Fruit fly (Drosophila melanogaster) whole organism, embryonic: ENCODE measurements around the gene LSm7.

Source experiments
- Adf1 ChIP-seq: fragments of 200-800 bp; sonication (Bioruptor generic); IDR thresholded peaks from 2 replicates; pipeline ENCODE4 v1.3.6; 2022; ENCODE audit warnings: missing biosample characterization, missing genetic modification characterization
- CG10274 ChIP-seq: fragments of 200-800 bp; sonication (Bioruptor generic); optimal IDR thresholded peaks from 3 replicates; lab custom pipeline; 2017; ENCODE audit warnings: missing biosample characterization, mild to moderate bottlenecking, missing genetic modification characterization
- CG10462 ChIP-seq: fragments of 200-800 bp; sonication (Bioruptor generic); optimal IDR thresholded peaks from 2 replicates; lab custom pipeline; 2016; ENCODE audit warnings: missing biosample characterization, missing genetic modification characterization
- CG10979 ChIP-seq: fragments of 200-800 bp; sonication (Bioruptor generic); optimal IDR thresholded peaks from 2 replicates; lab custom pipeline; 2018; ENCODE audit warnings: missing biosample characterization, mild to moderate bottlenecking, missing genetic modification characterization, moderate library complexity
- CG11085 ChIP-seq: fragments of 200-800 bp; sonication (Bioruptor generic); IDR thresholded peaks from 2 replicates; pipeline ENCODE4 v1.3.6; 2022; ENCODE audit warnings: missing biosample characterization, missing genetic modification characterization
- CG12104 ChIP-seq: fragments of 200-800 bp; sonication (Bioruptor generic); optimal IDR thresholded peaks from 3 replicates; lab custom pipeline; 2016; ENCODE audit warnings: missing biosample characterization, missing genetic modification characterization
- CG15601 ChIP-seq: fragments of 200-800 bp; sonication (Bioruptor generic); optimal IDR thresholded peaks from 3 replicates; lab custom pipeline; 2019; ENCODE audit warnings: missing biosample characterization, mild to moderate bottlenecking, missing genetic modification characterization, moderate library complexity
- CG16779 ChIP-seq: fragments of 200-800 bp; sonication (Bioruptor generic); IDR thresholded peaks from 2 replicates; pipeline ENCODE4 v1.3.6; 2022; ENCODE audit warnings: missing biosample characterization, missing genetic modification characterization
- CG17361 ChIP-seq: fragments of 200-800 bp; sonication (Bioruptor generic); IDR thresholded peaks from 3 replicates; pipeline ENCODE4 v1.3.6; 2022; ENCODE audit warnings: missing biosample characterization, missing genetic modification characterization
- CG17385 ChIP-seq: fragments of 200-800 bp; sonication (Bioruptor generic); optimal IDR thresholded peaks from 3 replicates; lab custom pipeline; 2018; ENCODE audit warnings: missing biosample characterization, mild to moderate bottlenecking, missing genetic modification characterization
- CG2202 ChIP-seq: fragments of 200-800 bp; sonication (Bioruptor generic); optimal IDR thresholded peaks from 2 replicates; lab custom pipeline; 2018; ENCODE audit warnings: missing biosample characterization, mild to moderate bottlenecking, missing genetic modification characterization
- CG2678 ChIP-seq: fragments of 200-800 bp; sonication (Bioruptor generic); optimal IDR thresholded peaks from 3 replicates; lab custom pipeline; 2019; ENCODE audit warnings: missing biosample characterization, mild to moderate bottlenecking, missing genetic modification characterization, moderate library complexity
- CG2889 ChIP-seq: fragments of 200-800 bp; sonication (Bioruptor generic); IDR thresholded peaks from 3 replicates; pipeline ENCODE4 v1.3.6; 2022; ENCODE audit warnings: missing biosample characterization, missing genetic modification characterization
- CG30431 ChIP-seq: fragments of 200-800 bp; sonication (Bioruptor generic); optimal IDR thresholded peaks from 2 replicates; lab custom pipeline; 2017; ENCODE audit warnings: missing biosample characterization, missing genetic modification characterization
- CG34224 ChIP-seq: fragments of 200-800 bp; sonication (Bioruptor generic); IDR thresholded peaks from 3 replicates; pipeline ENCODE4 v1.3.6; 2022; ENCODE audit warnings: missing biosample characterization, missing genetic modification characterization; ENCODE audit not compliant: partially characterized antibody
- CG34422 ChIP-seq: fragments of 200-800 bp; sonication (Bioruptor generic); IDR thresholded peaks from 3 replicates; pipeline ENCODE4 v1.3.6; 2022; ENCODE audit warnings: missing biosample characterization, missing genetic modification characterization
- CG3838 ChIP-seq: fragments of 200-800 bp; sonication (Bioruptor generic); optimal IDR thresholded peaks from 3 replicates; lab custom pipeline; 2016; ENCODE audit warnings: missing biosample characterization, missing genetic modification characterization
- CG4282 ChIP-seq: fragments of 200-800 bp; sonication (Bioruptor generic); optimal IDR thresholded peaks from 2 replicates; lab custom pipeline; 2016; ENCODE audit warnings: missing biosample characterization, missing genetic modification characterization
- CG6683 ChIP-seq: fragments of 200-800 bp; sonication (Bioruptor generic); optimal IDR thresholded peaks from 2 replicates; lab custom pipeline; 2017; ENCODE audit warnings: missing biosample characterization, mild to moderate bottlenecking, missing genetic modification characterization, missing genetic modification reagents
- CG8290 ChIP-seq, 3 experiments: fragments of 200-800 bp; sonication (Bioruptor generic); optimal IDR thresholded peaks; 2 replicates each; lab custom pipeline; 2016 to 2019; ENCODE audit warnings: missing biosample characterization in 3 of 3, missing genetic modification characterization in 3 of 3, mild to moderate bottlenecking in 2 of 3, moderate library complexity in 1 of 3
- CG9609 ChIP-seq: fragments of 200-800 bp; sonication (Bioruptor generic); optimal IDR thresholded peaks from 3 replicates; lab custom pipeline; 2016; ENCODE audit warnings: missing biosample characterization, missing genetic modification characterization
- Dbx ChIP-seq: fragments of 200-800 bp; sonication (Bioruptor generic); IDR thresholded peaks from 3 replicates; pipeline ENCODE4 v1.3.6; 2022; ENCODE audit warnings: missing biosample characterization, missing genetic modification characterization
- Dek ChIP-seq: fragments of 200-800 bp; sonication (Bioruptor generic); optimal IDR thresholded peaks from 3 replicates; lab custom pipeline; 2019; ENCODE audit warnings: missing biosample characterization, mild to moderate bottlenecking, missing genetic modification characterization, moderate library complexity
- Doc2 ChIP-seq: fragments of 200-800 bp; sonication (Bioruptor generic); IDR thresholded peaks from 2 replicates; pipeline ENCODE4 v1.3.6; 2022; ENCODE audit warnings: missing biosample characterization, missing genetic modification characterization
- E2f2 ChIP-seq: fragments of 200-800 bp; sonication (Bioruptor generic); IDR thresholded peaks from 2 replicates; pipeline ENCODE4 v1.3.6; 2022; ENCODE audit warnings: missing biosample characterization, missing genetic modification characterization
- Gug ChIP-seq: fragments of 200-800 bp; sonication (Bioruptor generic); IDR thresholded peaks from 4 replicates; pipeline ENCODE4 v1.3.6; 2022; ENCODE audit warnings: missing biosample characterization, missing genetic modification characterization
- H15 ChIP-seq: fragments of 200-800 bp; sonication (Bioruptor generic); IDR thresholded peaks from 3 replicates; pipeline ENCODE4 v1.3.6; 2022; ENCODE audit warnings: missing biosample characterization, missing genetic modification characterization
- MTF-1 ChIP-seq: fragments of 200-800 bp; sonication (Bioruptor generic); optimal IDR thresholded peaks from 2 replicates; lab custom pipeline; 2018; ENCODE audit warnings: missing biosample characterization, mild to moderate bottlenecking, missing genetic modification characterization, borderline replicate concordance
- Oli ChIP-seq: fragments of 200-800 bp; sonication (Bioruptor generic); optimal IDR thresholded peaks from 2 replicates; lab custom pipeline; 2018; ENCODE audit warnings: missing biosample characterization, mild to moderate bottlenecking, missing genetic modification characterization, moderate library complexity
- Six4 ChIP-seq: fragments of 200-800 bp; sonication (Bioruptor generic); optimal IDR thresholded peaks from 2 replicates; lab custom pipeline; 2016; ENCODE audit warnings: missing biosample characterization, missing genetic modification characterization
- Sox102F ChIP-seq: fragments of 200-800 bp; sonication (Bioruptor generic); optimal IDR thresholded peaks from 2 replicates; lab custom pipeline; 2018; ENCODE audit warnings: missing biosample characterization, mild to moderate bottlenecking, missing genetic modification characterization, moderate library complexity
- ab ChIP-seq: fragments of 200-800 bp; sonication (Bioruptor generic); optimal IDR thresholded peaks from 2 replicates; lab custom pipeline; 2016; ENCODE audit warnings: missing biosample characterization, missing genetic modification characterization
- ara ChIP-seq: fragments of 200-800 bp; sonication (Bioruptor generic); IDR thresholded peaks from 2 replicates; pipeline ENCODE4 v1.3.6; 2022; ENCODE audit warnings: missing biosample characterization, missing genetic modification characterization
- bowl ChIP-seq: fragments of 200-800 bp; sonication (Bioruptor generic); IDR thresholded peaks from 2 replicates; pipeline ENCODE4 v1.3.6; 2022; ENCODE audit warnings: missing biosample characterization, missing genetic modification characterization
- cad ChIP-seq: fragments of >200 bp; optimal IDR thresholded peaks from 2 replicates; lab custom pipeline; 2017; ENCODE audit warnings: missing biosample characterization, missing genetic modification characterization
- cg ChIP-seq: fragments of 200-800 bp; sonication (Bioruptor generic); optimal IDR thresholded peaks from 3 replicates; lab custom pipeline; 2019; ENCODE audit warnings: missing biosample characterization, mild to moderate bottlenecking, missing genetic modification characterization, moderate library complexity
- chn ChIP-seq: fragments of 200-800 bp; sonication (Bioruptor generic); optimal IDR thresholded peaks from 2 replicates; lab custom pipeline; 2016; ENCODE audit warnings: missing biosample characterization, missing genetic modification characterization
- dmrt99B ChIP-seq: fragments of 200-800 bp; sonication (Bioruptor generic); optimal IDR thresholded peaks from 2 replicates; lab custom pipeline; 2018; ENCODE audit warnings: missing biosample characterization, mild to moderate bottlenecking, missing genetic modification characterization, moderate library complexity
- ems ChIP-seq: fragments of 200-800 bp; sonication (Bioruptor generic); optimal IDR thresholded peaks from 3 replicates; lab custom pipeline; 2016; ENCODE audit warnings: missing biosample characterization, missing genetic modification characterization
- fd3F ChIP-seq: fragments of 200-800 bp; sonication (Bioruptor generic); optimal IDR thresholded peaks from 2 replicates; lab custom pipeline; 2018; ENCODE audit warnings: missing biosample characterization, mild to moderate bottlenecking, missing genetic modification characterization, moderate library complexity
- ftz-f1 ChIP-seq: fragments of 200-800 bp; sonication (Bioruptor generic); optimal IDR thresholded peaks from 2 replicates; lab custom pipeline; 2016; ENCODE audit warnings: missing biosample characterization, missing genetic modification characterization
- lab ChIP-seq: fragments of 200-800 bp; sonication (Bioruptor generic); optimal IDR thresholded peaks from 3 replicates; lab custom pipeline; 2017; ENCODE audit warnings: missing biosample characterization, missing genetic modification characterization, mild to moderate bottlenecking, moderate library complexity, missing genetic modification reagents
- pb ChIP-seq: fragments of 200-800 bp; sonication (Bioruptor generic); optimal IDR thresholded peaks from 3 replicates; lab custom pipeline; 2016; ENCODE audit warnings: missing biosample characterization, missing genetic modification characterization
- pfk ChIP-seq: fragments of 200-800 bp; sonication (Bioruptor generic); optimal IDR thresholded peaks from 2 replicates; lab custom pipeline; 2018; ENCODE audit warnings: missing biosample characterization, mild to moderate bottlenecking, missing genetic modification characterization, moderate library complexity
- slbo ChIP-seq: fragments of 200-800 bp; sonication (Bioruptor generic); IDR thresholded peaks from 2 replicates; pipeline ENCODE4 v1.3.6; 2022; ENCODE audit warnings: missing biosample characterization, missing genetic modification characterization
- sqz ChIP-seq: fragments of 200-800 bp; sonication (Bioruptor generic); optimal IDR thresholded peaks from 3 replicates; lab custom pipeline; 2018; ENCODE audit warnings: missing biosample characterization, mild to moderate bottlenecking, missing genetic modification characterization
- trh ChIP-seq: fragments of 200-800 bp; sonication (Bioruptor generic); optimal IDR thresholded peaks from 2 replicates; lab custom pipeline; 2016; ENCODE audit warnings: missing biosample characterization, missing genetic modification characterization
- ttk ChIP-seq: fragments of 200-800 bp; sonication (Bioruptor generic); IDR thresholded peaks from 2 replicates; pipeline ENCODE4 v2.1.2; 2022; ENCODE audit warnings: missing biosample characterization, missing genetic modification characterization
- vfl ChIP-seq: fragments of 200-800 bp; sonication (Bioruptor generic); optimal IDR thresholded peaks from 2 replicates; lab custom pipeline; 2016; ENCODE audit warnings: missing biosample characterization, missing genetic modification characterization
- zen ChIP-seq: fragments of 200-800 bp; sonication (Bioruptor generic); optimal IDR thresholded peaks from 3 replicates; lab custom pipeline; 2018; ENCODE audit warnings: missing biosample characterization, mild to moderate bottlenecking, missing genetic modification characterization, moderate library complexity
- zfh1 ChIP-seq: fragments of 200-800 bp; sonication (Bioruptor generic); IDR thresholded peaks from 3 replicates; pipeline ENCODE4 v1.3.6; 2022; ENCODE audit warnings: missing biosample characterization, missing genetic modification characterization

Gene LSm7

DNA sequence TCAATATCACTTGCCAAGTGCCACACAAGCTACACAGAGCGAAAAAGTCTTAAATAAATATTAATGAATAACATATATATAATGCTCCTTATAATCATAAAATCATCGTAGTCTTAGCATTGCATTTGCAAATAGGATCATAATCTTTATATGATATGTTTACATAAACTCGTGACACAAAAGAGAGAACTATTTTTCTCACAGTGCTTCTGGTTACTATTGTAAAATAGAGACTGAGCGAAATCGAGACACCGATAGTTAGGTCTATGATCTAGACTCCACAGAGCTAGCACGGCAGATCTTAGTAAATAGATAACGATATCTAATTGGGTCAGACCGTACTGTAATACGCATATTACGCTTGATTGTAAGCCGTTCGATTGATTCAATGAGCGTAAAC lies 33.2 kb downstream of the LSm7 start (continued):
- TF ChIP-seq CG34422 = no peak
- no peak for TF ChIP-seq MTF-1
- TF ChIP-seq Gug (GFP tag; lab: Robert Waterston, UW) = no peak
- TF ChIP-seq CG3838 (GFP tag; lab: Kevin White, UChicago) = no peak
- TF ChIP-seq CG17385 (GFP tag; lab: Kevin White, UChicago) = peak; percentile 77
- TF ChIP-seq lab (GFP tag; lab: Kevin White, UChicago) = no peak
- TF ChIP-seq pfk (GFP tag; lab: Kevin White, UChicago) = no peak
- peak; percentile 80 for TF ChIP-seq zfh1 (GFP tag; lab: Robert Waterston, UW)
- TF ChIP-seq CG10274 (GFP tag; lab: Kevin White, UChicago) = no peak
- no peak for TF ChIP-seq H15 (GFP tag; lab: Robert Waterston, UW)
- TF ChIP-seq slbo (GFP tag; lab: Robert Waterston, UW) = peak; percentile 84
- no peak for TF ChIP-seq cg (GFP tag; lab: Kevin White, UChicago)
- no peak for TF ChIP-seq ab (GFP tag; lab: Kevin White, UChicago)
- no peak for TF ChIP-seq Six4 (GFP tag; lab: Kevin White, UChicago)
- peak; percentile 50 for TF ChIP-seq CG10979 (tag; lab: Kevin White, UChicago)
- TF ChIP-seq CG8290 (GFP tag; optimal IDR thresholded peaks at IDR 0.05; lab: Kevin White, UChicago) = peak; percentile 15
- peak in 1 of 2 experiments; percentile 52 for TF ChIP-seq CG8290 (tag; optimal IDR thresholded peaks at IDR 0.05; lab: Kevin White, UChicago)
- no peak for TF ChIP-seq CG4282
- no peak for TF ChIP-seq cad (GFP tag; lab: Kevin White, UChicago)
- peak; percentile 51 for TF ChIP-seq fd3F (GFP tag; lab: Kevin White, UChicago)
- peak; percentile 38 for TF ChIP-seq CG30431 (GFP tag; lab: Kevin White, UChicago)
- TF ChIP-seq zen (tag; lab: Kevin White, UChicago) = no peak
- peak; percentile 18 for TF ChIP-seq chn
- no peak for TF ChIP-seq CG2678 (tag; lab: Kevin White, UChicago)
- no peak for TF ChIP-seq pb
- TF ChIP-seq E2f2 = peak; percentile 58; the same call in 1 of the 2 replicates
- no peak for TF ChIP-seq CG16779
- TF ChIP-seq Sox102F = peak; percentile 82
- TF ChIP-seq CG15601 (tag; lab: Kevin White, UChicago) = peak; percentile 39
- peak; percentile 67 for TF ChIP-seq dmrt99B (tag; lab: Kevin White, UChicago)
- TF ChIP-seq trh (GFP tag; lab: Kevin White, UChicago) = peak; percentile 9
- TF ChIP-seq CG12104 (GFP tag; lab: Kevin White, UChicago) = peak; percentile 58
- TF ChIP-seq Adf1 (GFP tag; lab: Robert Waterston, UW) = peak; percentile 42; the same call in 1 of the 2 replicates
- 0 out of 3 replicates have a peak, but pooled peaks have one; percentile 54 for TF ChIP-seq CG2889 (GFP tag; lab: Robert Waterston, UW)
- TF ChIP-seq Dbx = peak; percentile 47; the same call in 1 of the 3 replicates
- no peak for TF ChIP-seq CG2202 (tag; lab: Kevin White, UChicago)
- TF ChIP-seq ems = peak; percentile 34
- peak; percentile 4 for TF ChIP-seq CG10462
- TF ChIP-seq CG9609 = no peak
- no peak for TF ChIP-seq CG34224 (GFP tag; lab: Robert Waterston, UW)
- peak; percentile 79 for TF ChIP-seq Oli
- no peak for TF ChIP-seq CG17361 (GFP tag; lab: Robert Waterston, UW)
- TF ChIP-seq Dek (tag; lab: Kevin White, UChicago) = peak; percentile 65
- no peak for TF ChIP-seq vfl (GFP tag; lab: Kevin White, UChicago)
- TF ChIP-seq CG11085 (GFP tag; lab: Robert Waterston, UW) = no peak
- TF ChIP-seq ftz-f1 = no peak
- TF ChIP-seq sqz (GFP tag; lab: Kevin White, UChicago) = no peak
- TF ChIP-seq ttk (GFP tag; lab: Robert Waterston, UW) = peak; percentile 83
- TF ChIP-seq Doc2 (GFP tag; lab: Robert Waterston, UW) = no peak
- peak; percentile 76; the same call in 1 of the 2 replicates for TF ChIP-seq bowl (GFP tag; lab: Robert Waterston, UW)
- TF ChIP-seq CG6683 (GFP tag; lab: Kevin White, UChicago) = no peak
- TF ChIP-seq ara (GFP tag; lab: Robert Waterston, UW) = no peak
